Worm (Caenorhabditis elegans) whole organism, late embryonic: ENCODE data around the gene srbc-49.

Experiments
- ceh-24 ChIP-seq: sonication (generic microtip); optimal IDR thresholded peaks from 2 replicates; lab custom pipeline; 2016; ENCODE audit warnings: mild to moderate bottlenecking, missing genetic modification characterization, missing compliant biosample characterization
- elt-2 ChIP-seq: sonication (generic microtip); optimal IDR thresholded peaks from 2 replicates; lab custom pipeline; 2016; ENCODE audit warnings: missing genetic modification reagents, missing genetic modification characterization, missing compliant biosample characterization
- fkh-6 ChIP-seq: sonication (generic microtip); optimal IDR thresholded peaks from 2 replicates; lab custom pipeline; 2016; ENCODE audit warnings: missing genetic modification characterization, missing compliant biosample characterization
- hlh-30 ChIP-seq: sonication (generic microtip); optimal IDR thresholded peaks from 2 replicates; lab custom pipeline; 2017; ENCODE audit warnings: antibody characterized with exemption, missing genetic modification characterization, missing compliant biosample characterization; ENCODE audit not compliant: insufficient read depth
- lim-6 ChIP-seq: sonication (generic microtip); optimal IDR thresholded peaks from 2 replicates; lab custom pipeline; 2016; ENCODE audit warnings: missing genetic modification characterization, missing compliant biosample characterization
- odd-2 ChIP-seq: sonication (generic microtip); optimal IDR thresholded peaks from 2 replicates; lab custom pipeline; 2017; ENCODE audit warnings: antibody characterized with exemption, mild to moderate bottlenecking, missing genetic modification characterization, missing compliant biosample characterization
- pha-4 ChIP-seq: fragments of 150-350 bp; optimal IDR thresholded peaks from 2 replicates; lab custom pipeline; 2018; ENCODE audit warnings: missing biosample characterization, missing genetic modification reagents, missing genetic modification characterization
- pqm-1 ChIP-seq: sonication (generic microtip); optimal IDR thresholded peaks from 2 replicates; lab custom pipeline; 2016; ENCODE audit warnings: missing genetic modification characterization, missing compliant biosample characterization
- sdc-2 ChIP-seq: sonication (generic microtip); optimal IDR thresholded peaks from 2 replicates; lab custom pipeline; 2016; ENCODE audit warnings: missing genotype, missing genetic modification characterization, missing compliant biosample characterization
- unc-55 ChIP-seq: sonication (generic microtip); optimal IDR thresholded peaks from 2 replicates; lab custom pipeline; 2017; ENCODE audit warnings: missing biosample characterization, missing genetic modification reagents, missing genetic modification characterization

DNA sequence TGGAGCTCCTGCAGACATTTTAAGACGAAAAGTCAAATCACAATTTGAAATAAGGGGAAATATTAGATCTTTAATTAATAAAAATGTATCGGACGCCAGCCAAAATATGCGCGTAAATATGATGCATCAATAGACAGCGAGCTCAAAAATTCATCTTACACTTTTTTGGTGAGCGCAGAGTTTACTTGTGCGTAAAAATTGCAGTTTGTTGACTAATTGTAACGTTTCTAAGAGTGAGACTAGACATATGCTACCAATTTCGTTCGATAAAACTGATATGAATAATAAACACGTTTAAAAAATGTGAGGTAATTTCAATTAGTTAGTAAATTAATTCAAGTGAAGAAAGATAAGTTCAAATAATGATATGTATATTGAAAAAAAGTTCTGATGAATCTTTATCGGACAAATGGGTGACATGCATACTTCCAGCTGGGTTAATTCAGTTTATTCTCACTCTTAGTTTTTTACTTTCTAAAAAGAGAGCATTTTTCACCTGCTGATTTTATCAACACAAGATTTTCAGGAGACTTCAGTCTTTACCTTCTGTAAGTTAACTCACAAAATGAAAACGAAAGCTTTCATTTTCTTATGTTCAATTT lies 42.3 kb upstream of the srbc-49 start, which contains the start of the genes nhr-285 and irld-52:
- TF ChIP-seq fkh-6 (tag; lab: Kevin White, UChicago) (no peak), pqm-1 (tag; lab: Kevin White, UChicago) (no peak), sdc-2 (no peak), pha-4 (no peak), lim-6 (tag; lab: Kevin White, UChicago) (no peak), odd-2 (tag; lab: Kevin White, UChicago) (no peak), elt-2 (tag; lab: Kevin White, UChicago) (no peak), ceh-24 (no peak), unc-55 (GFP tag; lab: Kevin White, UChicago) (no peak), hlh-30 (no peak)
